Worm (Caenorhabditis elegans): Measurements from ENCODE around the gene C47A4.3.

- TF ChIP-seq ceh-8 (GFP tag; optimal IDR thresholded peaks at IDR 0.05) (no peak), nhr-71 (tag; optimal IDR thresholded peaks at IDR 0.05) (no peak)
Measured at ce11 chrIV:13726630-13727029, 15.5 kb downstream of the C47A4.3 start, which contains the start of gene ent-4.

Measured in whole organism, L1 larva.